Worm (Caenorhabditis elegans) whole organism, mixed stage, embryonic: ENCODE results near the gene ife-2.

Experiments used
- ces-1 ChIP-seq: fragments of 150-350 bp; optimal IDR thresholded peaks from 2 replicates; lab custom pipeline; 2014; ENCODE audit warnings: missing biosample characterization, missing genetic modification reagents, missing genetic modification characterization
- elt-3 ChIP-seq: fragments of 150-350 bp; optimal IDR thresholded peaks from 2 replicates; lab custom pipeline; 2014; ENCODE audit warnings: missing biosample characterization, missing genetic modification characterization
- mep-1 ChIP-seq: fragments of 150-350 bp; optimal IDR thresholded peaks from 2 replicates; lab custom pipeline; 2017; ENCODE audit warnings: missing biosample characterization, missing genetic modification reagents, missing genetic modification characterization, inconsistent platforms
- mls-2 ChIP-seq: sonication (generic microtip); optimal IDR thresholded peaks from 2 replicates; lab custom pipeline; 2016; ENCODE audit warnings: mild to moderate bottlenecking, missing genetic modification characterization, moderate library complexity, missing compliant biosample characterization
- nhr-2 ChIP-seq: fragments of 150-350 bp; optimal IDR thresholded peaks from 2 replicates; lab custom pipeline; 2014; ENCODE audit warnings: missing biosample characterization, missing genetic modification characterization
- nhr-237 ChIP-seq: fragments of 150-350 bp; optimal IDR thresholded peaks from 2 replicates; lab custom pipeline; 2014; ENCODE audit warnings: missing biosample characterization, missing genetic modification characterization
- nhr-28 ChIP-seq: fragments of 150-350 bp; optimal IDR thresholded peaks from 2 replicates; lab custom pipeline; 2014; ENCODE audit warnings: missing biosample characterization, missing genetic modification characterization
- pha-4 ChIP-seq: fragments of 150-350 bp; optimal IDR thresholded peaks from 2 replicates; lab custom pipeline; 2018; ENCODE audit warnings: missing biosample characterization, missing genetic modification reagents, missing genetic modification characterization
- snpc-4 ChIP-seq: fragments of 150-350 bp; optimal IDR thresholded peaks from 2 replicates; lab custom pipeline; 2014; ENCODE audit warnings: missing biosample characterization, missing genetic modification characterization
- sptf-1 ChIP-seq: sonication (generic microtip); optimal IDR thresholded peaks from 2 replicates; lab custom pipeline; 2017; ENCODE audit warnings: mild to moderate bottlenecking, missing genetic modification characterization, moderate library complexity, missing compliant biosample characterization
- unc-120 ChIP-seq: sonication (generic microtip); optimal IDR thresholded peaks from 2 replicates; lab custom pipeline; 2017; ENCODE audit warnings: missing genetic modification characterization, missing compliant biosample characterization; ENCODE audit not compliant: poor library complexity, severe bottlenecking
- unc-39 ChIP-seq: fragments of 150-350 bp; optimal IDR thresholded peaks from 2 replicates; lab custom pipeline; 2014; ENCODE audit warnings: missing biosample characterization, missing genetic modification characterization
- unc-62 ChIP-seq: fragments of 150-350 bp; optimal IDR thresholded peaks from 2 replicates; lab custom pipeline; 2014; ENCODE audit warnings: missing biosample characterization, missing genetic modification reagents, missing genetic modification characterization

ce11 chrX:404597-404996, 22.1 kb upstream of the ife-2 start, which contains the start of gene R04A9.1:
- no peak for TF ChIP-seq mep-1 (tag; lab: Kevin White, UChicago)
- no peak for TF ChIP-seq unc-62 (GFP tag; lab: Kevin White, UChicago)
- TF ChIP-seq pha-4 = no peak
- TF ChIP-seq unc-39 (tag; lab: Kevin White, UChicago) = no peak
- TF ChIP-seq mls-2 (tag; lab: Kevin White, UChicago) = no peak
- no peak for TF ChIP-seq unc-120
- no peak for TF ChIP-seq ces-1
- TF ChIP-seq nhr-2 (tag; lab: Kevin White, UChicago) = no peak
- TF ChIP-seq nhr-237 = no peak
- TF ChIP-seq nhr-28 (tag; lab: Kevin White, UChicago) = no peak
- TF ChIP-seq elt-3 (tag; lab: Kevin White, UChicago) = no peak
- TF ChIP-seq snpc-4 (tag; lab: Kevin White, UChicago) = no peak
- TF ChIP-seq sptf-1 (tag; lab: Kevin White, UChicago) = no peak
